Worm (Caenorhabditis elegans): ENCODE measurements around the gene ptr-20.

The ptr-20 gene

DNA sequence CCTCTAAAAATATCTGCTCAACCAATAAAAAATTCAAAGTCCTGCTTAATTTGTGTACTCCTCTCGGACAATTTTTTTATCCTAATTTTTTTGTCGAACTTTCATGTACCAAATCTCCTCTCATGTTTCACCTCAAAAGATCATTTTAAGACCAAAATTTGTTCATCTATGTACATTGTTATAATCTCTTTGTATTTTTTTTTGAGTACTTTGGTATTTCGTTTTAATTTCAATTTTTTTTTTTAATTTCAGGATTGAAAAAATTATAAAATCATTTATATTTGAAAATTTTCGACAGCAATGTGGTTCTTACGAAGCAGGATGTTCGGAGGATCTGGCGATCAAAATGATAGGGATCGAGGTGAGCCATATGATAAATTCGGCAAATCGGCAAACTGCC lies 38.5 kb downstream of the ptr-20 start, which contains the start of gene spsb-1:
spsb-1 (plus strand) TSS at position 301 of the 400 bp plus-strand sequence.
- TF ChIP-seq W03F9.2 (tag; optimal IDR thresholded peaks at IDR 0.05) (no peak), him-1 (tag; optimal IDR thresholded peaks at IDR 0.05) (no peak), dao-5 (tag; optimal IDR thresholded peaks at IDR 0.05) (no peak)

- TF ChIP-seq W03F9.2 (tag; optimal IDR thresholded peaks at IDR 0.05) (no peak), him-1 (tag; optimal IDR thresholded peaks at IDR 0.05) (no peak), dao-5 (tag; optimal IDR thresholded peaks at IDR 0.05) (no peak)
Measured at ce11 chrII:15197500-15197899, 39.5 kb downstream of the ptr-20 start.

DNA sequence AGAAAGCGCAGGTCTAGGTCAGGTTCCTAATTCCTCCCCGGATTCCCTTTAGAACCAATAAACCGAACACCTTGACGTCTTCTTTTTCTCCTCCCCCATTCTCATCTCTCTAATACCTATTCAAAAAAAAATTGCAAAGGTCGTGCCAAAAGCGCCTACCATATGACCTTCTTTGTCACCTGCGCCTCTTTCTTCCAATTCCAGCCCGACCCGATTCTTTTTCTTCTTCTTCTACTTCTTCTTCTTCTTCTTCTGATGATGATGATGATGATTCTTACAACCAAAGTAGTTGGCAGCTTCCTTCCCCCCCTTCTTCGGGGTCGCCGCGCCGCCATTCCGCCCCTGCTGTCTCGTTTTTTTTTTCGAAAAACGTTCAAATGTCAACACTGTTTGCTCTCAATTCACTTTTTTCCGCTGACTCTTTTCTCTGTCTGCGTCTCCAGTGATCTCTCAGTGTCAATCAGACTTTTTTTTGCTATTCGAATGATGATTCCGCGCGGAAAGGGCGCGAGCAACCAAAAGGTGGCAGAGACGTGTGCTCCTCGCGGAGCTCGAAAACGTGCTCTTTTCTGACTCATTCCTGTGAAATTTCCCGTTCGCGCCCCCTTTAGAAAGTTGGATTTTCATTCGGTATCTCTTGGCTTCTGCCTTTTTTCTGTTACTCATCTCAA lies 45.6 kb downstream of the ptr-20 start:
- no peak for TF ChIP-seq W03F9.2 (tag; optimal IDR thresholded peaks at IDR 0.05)
- no peak for TF ChIP-seq him-1 (tag; optimal IDR thresholded peaks at IDR 0.05)
- no peak for TF ChIP-seq dao-5 (tag; optimal IDR thresholded peaks at IDR 0.05)

ce11 chrII:15204069-15204850 lies 46.3 kb downstream of the ptr-20 start:
- TF ChIP-seq W03F9.2 (tag; optimal IDR thresholded peaks at IDR 0.05) (no peak), him-1 (tag; optimal IDR thresholded peaks at IDR 0.05) (no peak), dao-5 (tag; optimal IDR thresholded peaks at IDR 0.05) (no peak)

- TF ChIP-seq him-1 (tag; optimal IDR thresholded peaks at IDR 0.05): no peak
- TF ChIP-seq W03F9.2 (tag; optimal IDR thresholded peaks at IDR 0.05): peak; percentile 31
Measured at ce11 chrII:15205346-15205745, 47.4 kb downstream of the ptr-20 start.

DNA sequence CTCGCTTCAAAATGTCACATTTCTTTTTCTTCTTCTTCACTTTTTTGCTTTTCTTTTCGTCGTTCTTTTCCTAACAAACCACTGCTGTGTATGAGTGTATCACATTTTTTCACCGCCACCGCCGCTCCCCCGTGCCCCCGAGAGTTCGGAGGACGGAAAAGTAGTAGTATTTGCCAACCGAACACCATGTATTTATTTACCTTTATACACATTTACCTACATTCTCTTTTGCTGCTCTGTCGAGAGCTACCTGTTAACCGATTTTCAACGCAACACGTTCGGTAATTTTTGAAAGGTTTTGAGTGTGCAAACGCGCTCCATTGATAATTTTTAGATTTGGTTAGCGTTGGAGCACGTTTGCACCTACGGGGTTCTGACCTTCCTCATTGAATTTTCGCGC lies 48.3 kb downstream of the ptr-20 start:
- no peak for TF ChIP-seq him-1 (tag; optimal IDR thresholded peaks at IDR 0.05)
- TF ChIP-seq dao-5 (tag; optimal IDR thresholded peaks at IDR 0.05): no peak
- no peak for TF ChIP-seq W03F9.2 (tag; optimal IDR thresholded peaks at IDR 0.05)

- TF ChIP-seq him-1 (tag; optimal IDR thresholded peaks at IDR 0.05) (no peak), W03F9.2 (tag; optimal IDR thresholded peaks at IDR 0.05) (no peak), dao-5 (tag; optimal IDR thresholded peaks at IDR 0.05) (no peak)
Measured at ce11 chrII:15207562-15207961, 49.6 kb downstream of the ptr-20 start.

DNA sequence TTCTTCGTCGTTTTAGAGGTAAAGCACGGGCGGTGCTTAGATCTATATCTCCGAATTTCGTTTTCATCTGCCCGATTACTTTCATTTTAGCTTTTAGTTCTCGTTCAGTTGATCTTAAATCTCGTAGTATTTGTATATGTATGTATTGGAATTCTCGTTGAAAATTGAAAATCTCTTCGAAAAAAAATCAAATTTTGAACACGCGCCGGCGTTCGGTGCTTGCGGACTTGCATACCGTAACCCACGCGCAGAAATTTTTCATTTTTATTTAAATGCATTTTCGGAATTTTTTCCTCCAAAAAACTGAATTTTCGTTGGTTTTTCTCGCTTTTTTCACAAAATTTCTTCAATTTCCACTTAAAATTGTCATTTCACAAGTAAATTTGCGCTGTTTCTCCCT lies 50.2 kb downstream of the ptr-20 start:
- no peak for TF ChIP-seq him-1 (tag; optimal IDR thresholded peaks at IDR 0.05)

DNA sequence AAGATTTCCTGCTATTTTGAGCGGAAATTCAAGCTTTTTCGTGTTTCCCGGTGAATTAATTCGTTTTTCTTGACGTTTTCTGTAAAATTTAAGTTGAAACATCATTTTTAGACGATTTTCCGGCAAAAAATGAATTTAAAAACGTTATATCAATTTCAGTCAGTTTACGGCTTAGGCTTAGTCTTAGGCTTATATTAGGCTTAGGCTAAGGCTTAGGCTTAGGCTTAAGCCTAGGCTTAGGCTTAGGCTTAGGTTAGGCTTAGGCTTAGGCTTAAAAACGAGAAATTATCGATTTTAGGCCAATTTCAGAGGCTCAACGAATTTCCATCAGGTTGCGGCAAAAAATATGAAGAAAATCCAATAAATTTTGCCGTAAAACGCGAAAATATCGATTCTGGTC lies 50.9 kb downstream of the ptr-20 start:
- no peak for TF ChIP-seq dao-5 (tag; optimal IDR thresholded peaks at IDR 0.05)
- no peak for TF ChIP-seq W03F9.2 (tag; optimal IDR thresholded peaks at IDR 0.05)
- no peak for TF ChIP-seq him-1 (tag; optimal IDR thresholded peaks at IDR 0.05)

DNA sequence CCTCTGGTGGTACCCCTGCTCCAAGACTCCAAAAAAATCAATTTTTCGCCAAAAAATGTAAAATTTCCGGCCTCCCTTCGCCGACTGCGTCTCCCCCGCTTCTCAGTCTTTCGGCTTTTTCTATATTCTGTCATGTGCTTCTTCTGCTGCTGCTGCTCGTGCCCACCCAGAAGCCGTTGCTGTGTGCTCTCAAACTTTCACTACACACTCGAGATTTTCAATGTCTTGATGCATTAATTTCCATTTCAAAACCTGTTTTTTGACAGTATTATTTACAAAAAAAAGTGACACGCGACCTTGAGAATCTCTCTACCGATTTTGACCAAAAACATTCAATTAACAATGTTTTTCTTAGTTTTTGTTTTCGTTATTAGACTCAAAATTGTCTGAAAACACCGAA lies 51.3 kb downstream of the ptr-20 start:
- TF ChIP-seq dao-5 (tag; optimal IDR thresholded peaks at IDR 0.05) (no peak), him-1 (tag; optimal IDR thresholded peaks at IDR 0.05) (no peak), W03F9.2 (tag; optimal IDR thresholded peaks at IDR 0.05) (no peak)

ce11 chrII:15212260-15212914 lies 54.4 kb downstream of the ptr-20 start:
- TF ChIP-seq W03F9.2 (tag; optimal IDR thresholded peaks at IDR 0.05) (no peak), dao-5 (tag; optimal IDR thresholded peaks at IDR 0.05) (no peak), him-1 (tag; optimal IDR thresholded peaks at IDR 0.05) (no peak)
